Fruit fly (Drosophila melanogaster) whole organism, wandering third instar larva: ENCODE data around the gene wrd.

Source experiments
- CG9705 ChIP-seq: fragments of 200-800 bp; sonication (Bioruptor generic); optimal IDR thresholded peaks from 2 replicates; lab custom pipeline; 2018; ENCODE audit warnings: missing biosample characterization, mild to moderate bottlenecking, missing genetic modification characterization
- ey ChIP-seq: fragments of 200-800 bp; sonication (Bioruptor generic); optimal IDR thresholded peaks from 2 replicates; lab custom pipeline; 2016; ENCODE audit warnings: missing biosample characterization, missing genetic modification characterization
- jim ChIP-seq: fragments of 175-275, 200-325 bp; sonication (Bioruptor generic); optimal IDR thresholded peaks from 2 replicates; lab custom pipeline; 2016; ENCODE audit warnings: missing biosample characterization, mild to moderate bottlenecking, missing genetic modification characterization
- psq ChIP-seq: fragments of 200-800 bp; sonication (Bioruptor generic); optimal IDR thresholded peaks from 3 replicates; lab custom pipeline; 2017; ENCODE audit warnings: missing biosample characterization, mild to moderate bottlenecking, missing genetic modification characterization, moderate library complexity

DNA sequence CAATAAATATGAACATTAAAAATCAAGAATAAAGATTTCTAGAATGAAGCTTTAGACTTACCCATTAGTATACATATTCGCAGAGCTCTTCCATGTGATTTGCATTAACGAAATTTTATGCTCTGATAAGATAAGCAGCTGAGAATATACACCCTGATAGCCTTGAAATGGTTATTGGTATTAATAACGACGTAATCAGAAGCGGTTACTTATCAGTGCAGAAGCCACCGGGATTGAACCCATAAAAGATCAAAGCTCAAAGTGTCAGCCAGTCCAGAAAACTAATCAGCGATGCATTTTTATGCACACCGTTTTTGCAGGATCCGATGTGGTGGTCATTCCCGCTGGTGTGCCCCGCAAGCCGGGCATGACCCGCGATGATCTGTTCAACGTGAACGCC lies 59.8 kb downstream of the wrd start:
- no peak for TF ChIP-seq psq (GFP tag; lab: Kevin White, UChicago)
- no peak for TF ChIP-seq jim (GFP tag; lab: Kevin White, UChicago)
- no peak for TF ChIP-seq CG9705 (GFP tag; lab: Kevin White, UChicago)
- no peak for TF ChIP-seq ey
